Worm (Caenorhabditis elegans): ENCODE results near the gene sra-35.

DNA sequence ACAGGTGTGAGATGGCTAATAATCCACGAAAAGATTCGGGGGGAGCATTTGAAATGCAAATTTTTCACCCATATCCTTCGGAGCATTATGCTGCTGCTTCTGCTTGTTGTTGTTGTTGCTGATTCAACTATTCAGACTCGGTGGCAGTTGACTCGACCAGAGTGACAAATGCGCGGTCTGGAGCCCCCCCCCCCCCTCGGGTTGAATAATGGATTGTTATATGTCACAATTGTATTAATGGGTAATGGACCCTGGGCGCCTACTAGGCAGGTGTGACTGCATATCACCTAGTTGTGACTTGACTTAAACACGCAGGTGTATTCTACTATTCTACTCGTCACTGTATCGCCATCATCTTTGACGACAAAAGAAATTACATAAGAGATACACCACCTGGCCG, 47.9 kb upstream of the sra-35 start:
- no peak for TF ChIP-seq him-1 (tag; optimal IDR thresholded peaks at IDR 0.05)
- no peak for TF ChIP-seq dao-5 (tag; optimal IDR thresholded peaks at IDR 0.05)
- TF ChIP-seq W03F9.2 (tag; optimal IDR thresholded peaks at IDR 0.05): no peak

Data from whole organism, L4/young adult.